Fruit fly (Drosophila melanogaster) whole organism, embryonic: Measurements from ENCODE around the gene CG9467.

Source experiments
- C15 ChIP-seq: fragments of 200-800 bp; sonication (Bioruptor generic); IDR thresholded peaks from 3 replicates; pipeline ENCODE4 v1.3.6; 2022; ENCODE audit warnings: missing biosample characterization, missing genetic modification characterization
- CG1024 ChIP-seq: fragments of 200-800 bp; sonication (Bioruptor generic); IDR thresholded peaks from 2 replicates; pipeline ENCODE4 v1.3.6; 2022; ENCODE audit warnings: missing biosample characterization, missing genetic modification characterization
- CG10274 ChIP-seq: fragments of 200-800 bp; sonication (Bioruptor generic); optimal IDR thresholded peaks from 3 replicates; lab custom pipeline; 2017; ENCODE audit warnings: missing biosample characterization, mild to moderate bottlenecking, missing genetic modification characterization
- CG11696 ChIP-seq: fragments of 200-800 bp; sonication (Bioruptor generic); IDR thresholded peaks from 2 replicates; pipeline ENCODE4 v1.3.6; 2022; ENCODE audit warnings: missing biosample characterization, missing genetic modification characterization
- CG12219 ChIP-seq: fragments of 200-800 bp; sonication (Bioruptor generic); optimal IDR thresholded peaks from 3 replicates; lab custom pipeline; 2018; ENCODE audit warnings: missing biosample characterization, mild to moderate bottlenecking, missing genetic modification characterization
- CG12942 ChIP-seq: fragments of 200-800 bp; sonication (Bioruptor generic); optimal IDR thresholded peaks from 3 replicates; lab custom pipeline; 2016; ENCODE audit warnings: missing biosample characterization, missing genetic modification characterization
- CG13296 ChIP-seq: fragments of 200-800 bp; sonication (Bioruptor generic); optimal IDR thresholded peaks from 3 replicates; lab custom pipeline; 2018; ENCODE audit warnings: missing biosample characterization, mild to moderate bottlenecking, missing genetic modification characterization
- CG14014 ChIP-seq: fragments of 200-800 bp; sonication (Bioruptor generic); IDR thresholded peaks from 2 replicates; pipeline ENCODE4 v1.3.6; 2022; ENCODE audit warnings: missing biosample characterization, missing genetic modification characterization
- CG14965 ChIP-seq: fragments of 200-800 bp; sonication (Bioruptor generic); optimal IDR thresholded peaks from 2 replicates; lab custom pipeline; 2016; ENCODE audit warnings: missing biosample characterization, missing genetic modification characterization, borderline replicate concordance
- CG17385 ChIP-seq: fragments of 200-800 bp; sonication (Bioruptor generic); optimal IDR thresholded peaks from 3 replicates; lab custom pipeline; 2018; ENCODE audit warnings: missing biosample characterization, mild to moderate bottlenecking, missing genetic modification characterization
- CG18599 ChIP-seq: fragments of 200-800 bp; sonication (Bioruptor generic); optimal IDR thresholded peaks from 3 replicates; lab custom pipeline; 2017; ENCODE audit warnings: missing biosample characterization, missing genetic modification characterization, mild to moderate bottlenecking, moderate library complexity, missing genetic modification reagents
- CG2116 ChIP-seq: fragments of 200-800 bp; sonication (Bioruptor generic); optimal IDR thresholded peaks from 3 replicates; lab custom pipeline; 2018; ENCODE audit warnings: missing biosample characterization, mild to moderate bottlenecking, missing genetic modification characterization
- CG3065 ChIP-seq: fragments of 200-800 bp; sonication (Bioruptor generic); optimal IDR thresholded peaks from 2 replicates; lab custom pipeline; 2016; ENCODE audit warnings: missing biosample characterization, missing genetic modification characterization
- CG32772 ChIP-seq: fragments of 200-800 bp; sonication (Bioruptor generic); IDR thresholded peaks from 2 replicates; pipeline ENCODE4 v1.3.6; 2022; ENCODE audit warnings: missing biosample characterization, missing genetic modification characterization
- CG4282 ChIP-seq: fragments of 200-800 bp; sonication (Bioruptor generic); optimal IDR thresholded peaks from 2 replicates; lab custom pipeline; 2016; ENCODE audit warnings: missing biosample characterization, missing genetic modification characterization
- CG7556 ChIP-seq: fragments of 200-800 bp; sonication (Bioruptor generic); optimal IDR thresholded peaks from 2 replicates; lab custom pipeline; 2017; ENCODE audit warnings: missing biosample characterization, mild to moderate bottlenecking, missing genetic modification characterization
- CG8281 ChIP-seq: fragments of 200-800 bp; sonication (Bioruptor generic); optimal IDR thresholded peaks from 2 replicates; lab custom pipeline; 2018; ENCODE audit warnings: missing biosample characterization, mild to moderate bottlenecking, missing genetic modification characterization, moderate library complexity
- CG9437 ChIP-seq: fragments of 200-800 bp; sonication (Bioruptor generic); optimal IDR thresholded peaks from 2 replicates; lab custom pipeline; 2018; ENCODE audit warnings: missing biosample characterization, mild to moderate bottlenecking, missing genetic modification characterization
- CTCF ChIP-seq: fragments of 200-800 bp; sonication (Bioruptor generic); optimal IDR thresholded peaks from 2 replicates; lab custom pipeline; 2017; ENCODE audit warnings: missing biosample characterization, mild to moderate bottlenecking, missing genetic modification characterization, moderate library complexity
- Dbx ChIP-seq: fragments of 200-800 bp; sonication (Bioruptor generic); IDR thresholded peaks from 3 replicates; pipeline ENCODE4 v1.3.6; 2022; ENCODE audit warnings: missing biosample characterization, missing genetic modification characterization
- Ets97D ChIP-seq: fragments of 200-800 bp; sonication (Bioruptor generic); optimal IDR thresholded peaks from 3 replicates; lab custom pipeline; 2016; ENCODE audit warnings: missing biosample characterization, missing genetic modification characterization
- Fer1 ChIP-seq: fragments of 200-800 bp; sonication (Bioruptor generic); optimal IDR thresholded peaks from 2 replicates; lab custom pipeline; 2017; ENCODE audit warnings: missing biosample characterization, mild to moderate bottlenecking, missing genetic modification characterization
- Fer3 ChIP-seq: fragments of 200-800 bp; sonication (Bioruptor generic); optimal IDR thresholded peaks from 2 replicates; lab custom pipeline; 2018; ENCODE audit warnings: missing biosample characterization, mild to moderate bottlenecking, missing genetic modification characterization, moderate library complexity
- Lim3 ChIP-seq: fragments of 200-800 bp; sonication (Bioruptor generic); IDR thresholded peaks from 2 replicates; pipeline ENCODE4 v1.3.6; 2022; ENCODE audit warnings: missing biosample characterization, missing genetic modification characterization
- Scr ChIP-seq: fragments of 200-800 bp; sonication (Bioruptor generic); IDR thresholded peaks from 2 replicates; pipeline ENCODE4 v1.3.6; 2022; ENCODE audit warnings: missing biosample characterization, missing genetic modification characterization; ENCODE audit not compliant: partially characterized antibody
- Side ChIP-seq: fragments of 200-800 bp; sonication (Bioruptor generic); optimal IDR thresholded peaks from 2 replicates; lab custom pipeline; 2016; ENCODE audit warnings: missing biosample characterization, missing genetic modification characterization
- Tbp ChIP-seq: fragments of >200 bp; optimal IDR thresholded peaks from 2 replicates; lab custom pipeline; 2018; ENCODE audit warnings: missing biosample characterization, missing genetic modification characterization
- ab ChIP-seq: fragments of 200-800 bp; sonication (Bioruptor generic); optimal IDR thresholded peaks from 2 replicates; lab custom pipeline; 2016; ENCODE audit warnings: missing biosample characterization, missing genetic modification characterization
- bowl ChIP-seq: fragments of 200-800 bp; sonication (Bioruptor generic); IDR thresholded peaks from 2 replicates; pipeline ENCODE4 v1.3.6; 2022; ENCODE audit warnings: missing biosample characterization, missing genetic modification characterization
- chm ChIP-seq: fragments of 200-800 bp; sonication (Bioruptor generic); IDR thresholded peaks from 2 replicates; pipeline ENCODE4 v1.3.6; 2022; ENCODE audit warnings: missing biosample characterization, missing genetic modification characterization
- chn ChIP-seq: fragments of 200-800 bp; sonication (Bioruptor generic); optimal IDR thresholded peaks from 2 replicates; lab custom pipeline; 2016; ENCODE audit warnings: missing biosample characterization, missing genetic modification characterization
- en ChIP-seq: fragments of 200-800 bp; sonication (Bioruptor generic); optimal IDR thresholded peaks from 2 replicates; lab custom pipeline; 2016; ENCODE audit warnings: missing biosample characterization, missing genetic modification characterization
- ewg ChIP-seq: fragments of 200-800 bp; sonication (Bioruptor generic); optimal IDR thresholded peaks from 3 replicates; lab custom pipeline; 2017; ENCODE audit warnings: mild to moderate bottlenecking, missing biosample characterization, missing genetic modification reagents, missing genetic modification characterization
- gem ChIP-seq: fragments of 200-800 bp; sonication (Bioruptor generic); optimal IDR thresholded peaks from 2 replicates; lab custom pipeline; 2019; ENCODE audit warnings: missing biosample characterization, mild to moderate bottlenecking, missing genetic modification characterization, moderate library complexity
- hth ChIP-seq: fragments of >200 bp; optimal IDR thresholded peaks from 2 replicates; lab custom pipeline; 2017; ENCODE audit warnings: inconsistent platforms
- ind ChIP-seq: fragments of 200-800 bp; sonication (Bioruptor generic); optimal IDR thresholded peaks from 3 replicates; lab custom pipeline; 2016; ENCODE audit warnings: missing biosample characterization, missing genetic modification characterization
- knrl ChIP-seq: fragments of 200-800 bp; sonication (Bioruptor generic); IDR thresholded peaks from 3 replicates; pipeline ENCODE4 v1.3.6; 2022; ENCODE audit warnings: missing biosample characterization, missing genetic modification characterization; ENCODE audit not compliant: partially characterized antibody
- mld ChIP-seq: fragments of 200-800 bp; sonication (Bioruptor generic); IDR thresholded peaks from 3 replicates; pipeline ENCODE4 v1.3.6; 2022; ENCODE audit warnings: missing biosample characterization, missing genetic modification characterization; ENCODE audit not compliant: partially characterized antibody
- pho ChIP-seq: fragments of 200-800 bp; sonication (Bioruptor generic); optimal IDR thresholded peaks from 2 replicates; lab custom pipeline; 2016; ENCODE audit warnings: missing biosample characterization, missing genetic modification characterization
- pnt ChIP-seq: fragments of 200-800 bp; sonication (Bioruptor generic); optimal IDR thresholded peaks from 3 replicates; lab custom pipeline; 2016; ENCODE audit warnings: missing biosample characterization, missing genetic modification characterization
- prd ChIP-seq, 3 experiments: fragments of >200 bp in 2 of 3; fragments of 200-800 bp in 1 of 3; sonication (Bioruptor generic) in 1 of 3; optimal IDR thresholded peaks in 2 of 3; IDR thresholded peaks in 1 of 3; 2 replicates in 2 of 3; 3 replicates in 1 of 3; pipeline versions ENCODE4 v1.3.6 to Lab custom; 2017 to 2022; ENCODE audit warnings: missing biosample characterization in 1 of 3, missing genetic modification characterization in 1 of 3
- sc ChIP-seq, 3 experiments: fragments of >200 bp in 2 of 3; fragments of 200-800 bp in 1 of 3; sonication (Bioruptor generic) in 1 of 3; optimal IDR thresholded peaks; 2 replicates in 2 of 3; 3 replicates in 1 of 3; lab custom pipeline; 2017; ENCODE audit warnings: mild to moderate bottlenecking in 1 of 3, missing biosample characterization in 1 of 3, missing genetic modification characterization in 1 of 3, missing genetic modification reagents in 1 of 3
- trh ChIP-seq: fragments of 200-800 bp; sonication (Bioruptor generic); optimal IDR thresholded peaks from 2 replicates; lab custom pipeline; 2016; ENCODE audit warnings: missing biosample characterization, missing genetic modification characterization
- unc-4 ChIP-seq: fragments of 200-800 bp; sonication (Bioruptor generic); IDR thresholded peaks from 2 replicates; pipeline ENCODE4 v1.3.6; 2022; ENCODE audit warnings: missing biosample characterization, missing genetic modification characterization; ENCODE audit not compliant: partially characterized antibody
- usp ChIP-seq: fragments of >200 bp; optimal IDR thresholded peaks from 2 replicates; lab custom pipeline; 2017; ENCODE audit warnings: missing biosample characterization, missing genetic modification characterization
- vfl ChIP-seq: fragments of 200-800 bp; sonication (Bioruptor generic); optimal IDR thresholded peaks from 2 replicates; lab custom pipeline; 2016; ENCODE audit warnings: missing biosample characterization, missing genetic modification characterization
- wek ChIP-seq: fragments of 200-800 bp; sonication (Bioruptor generic); optimal IDR thresholded peaks from 3 replicates; lab custom pipeline; 2018; ENCODE audit warnings: missing biosample characterization, mild to moderate bottlenecking, missing genetic modification characterization, moderate library complexity
- zfh2 ChIP-seq: fragments of 200-800 bp; sonication (Bioruptor generic); optimal IDR thresholded peaks from 2 replicates; lab custom pipeline; 2016; ENCODE audit warnings: missing biosample characterization, missing genetic modification characterization

CG9467 gene

dm6 chr3R:9767620-9768592, 32.9 kb downstream of the CG9467 start, which contains the start of gene Naa80 (continued):
- TF ChIP-seq Side (GFP tag; lab: Kevin White, UChicago) (peak; percentile 83), CG14965 (GFP tag; lab: Kevin White, UChicago) (peak; percentile 13), wek (no peak), CG32772 (GFP tag; lab: Robert Waterston, UW) (peak; percentile 24; the same call in 1 of the 2 replicates), CG12942 (GFP tag; lab: Kevin White, UChicago) (peak; percentile 69), CG2116 (GFP tag; lab: Kevin White, UChicago) (peak; percentile 81), en (GFP tag; lab: Kevin White, UChicago) (no peak), ewg (peak; percentile 58), unc-4 (GFP tag; lab: Robert Waterston, UW) (no peak; the same call in 1 of the 2 replicates), chm (peak; percentile 32; the same call in 1 of the 2 replicates), Dbx (GFP tag; lab: Robert Waterston, UW) (peak; percentile 78), Fer3 (peak; percentile 45), prd (optimal IDR thresholded peaks at IDR 0.05; lab: Kevin White, UChicago) (no peak), prd (GFP tag; IDR thresholded peaks at IDR 0.05; lab: Robert Waterston, UW) (peak; percentile 61; the same call in 2 of the 3 replicates), trh (GFP tag; lab: Kevin White, UChicago) (peak; percentile 19), C15 (GFP tag; lab: Robert Waterston, UW) (no peak), hth (lab: Kevin White, UChicago) (no peak), ind (GFP tag; lab: Kevin White, UChicago) (peak; percentile 72), Tbp (GFP tag; lab: Kevin White, UChicago) (peak; percentile 9), CG4282 (peak; percentile 64), CTCF (GFP tag; lab: Kevin White, UChicago) (peak; percentile 37), CG17385 (GFP tag; lab: Kevin White, UChicago) (peak; percentile 99), CG10274 (GFP tag; lab: Kevin White, UChicago) (peak; percentile 12), sc (optimal IDR thresholded peaks at IDR 0.05; lab: Kevin White, UChicago) (no peak), sc (GFP tag; optimal IDR thresholded peaks at IDR 0.05; lab: Kevin White, UChicago) (no peak), CG12219 (no peak), vfl (GFP tag; lab: Kevin White, UChicago) (peak; percentile 77), Fer1 (GFP tag; lab: Kevin White, UChicago) (peak; percentile 62), CG18599 (GFP tag; lab: Kevin White, UChicago) (peak; percentile 74), CG7556 (peak; percentile 48), CG13296 (peak; percentile 64), CG9437 (GFP tag; lab: Kevin White, UChicago) (no peak), gem (no peak), CG3065 (GFP tag; lab: Kevin White, UChicago) (peak; percentile 36), ab (GFP tag; lab: Kevin White, UChicago) (no peak), pho (GFP tag; lab: Kevin White, UChicago) (peak; percentile 76), Scr (GFP tag; lab: Robert Waterston, UW) (peak; percentile 44; the same call in 1 of the 2 replicates), usp (no peak), CG1024 (peak; percentile 48; the same call in 1 of the 2 replicates), mld (GFP tag; lab: Robert Waterston, UW) (no peak), bowl (GFP tag; lab: Robert Waterston, UW) (no peak), CG14014 (GFP tag; lab: Robert Waterston, UW) (peak; percentile 60; the same call in 1 of the 2 replicates), zfh2 (GFP tag; lab: Kevin White, UChicago) (peak; percentile 89), knrl (GFP tag; lab: Robert Waterston, UW) (peak; percentile 52; the same call in 1 of the 3 replicates), CG8281 (tag; lab: Kevin White, UChicago) (no peak), Ets97D (peak; percentile 87), pnt (GFP tag; lab: Kevin White, UChicago) (peak; percentile 44), Lim3 (GFP tag; lab: Robert Waterston, UW) (no peak), chn (GFP tag; lab: Kevin White, UChicago) (peak; percentile 80), CG11696 (GFP tag; lab: Robert Waterston, UW) (no peak)
